Worm (Caenorhabditis elegans): ENCODE results near the gene T01B4.3.
A peak's percentile ranks its signal among the peaks of the same experiment; 100 is the strongest.

The T01B4.3 gene

ce11 chrX:16298173-16298572, 19.4 kb downstream of the T01B4.3 start:
- no peak for TF ChIP-seq unc-39 (tag; optimal IDR thresholded peaks at IDR 0.05)
- peak; percentile 72; the same call in 1 of the 2 replicates for TF ChIP-seq lin-1 (GFP tag; IDR thresholded peaks at IDR 0.05)
- TF ChIP-seq Y48G9A.11 (GFP tag; IDR thresholded peaks at IDR 0.05), result 0 out of 2 replicates have a peak, but pooled peaks have one; percentile 51
- TF ChIP-seq R02D3.7 (tag; optimal IDR thresholded peaks at IDR 0.05), result no peak
- peak; percentile 74; the same call in 1 of the 2 replicates for TF ChIP-seq mdt-29 (GFP tag; IDR thresholded peaks at IDR 0.05)
- TF ChIP-seq mep-1 (tag; optimal IDR thresholded peaks at IDR 0.05), result peak; percentile 76
- TF ChIP-seq spr-1 (tag; optimal IDR thresholded peaks at IDR 0.05), result peak; percentile 60
- TF ChIP-seq lir-3 (tag; optimal IDR thresholded peaks at IDR 0.05), result peak; percentile 69
- TF ChIP-seq zfp-2 (tag; optimal IDR thresholded peaks at IDR 0.05), result no peak
- no peak for TF ChIP-seq ces-1 (GFP tag; optimal IDR thresholded peaks at IDR 0.05)
- peak; percentile 86 for TF ChIP-seq pha-4 (GFP tag; IDR thresholded peaks at IDR 0.05)
- no peak for TF ChIP-seq pha-4 (tag; optimal IDR thresholded peaks at IDR 0.05)
- TF ChIP-seq duxl-1 (tag; optimal IDR thresholded peaks at IDR 0.05; ENCODE audit: poor library complexity), result peak; percentile 72
- TF ChIP-seq ceh-62 (tag; optimal IDR thresholded peaks at IDR 0.05), result no peak
- TF ChIP-seq hlh-11 (tag; optimal IDR thresholded peaks at IDR 0.05), result peak; percentile 57
- peak; percentile 54 for TF ChIP-seq nhr-102 (tag; optimal IDR thresholded peaks at IDR 0.05)
- TF ChIP-seq ceh-44 (GFP tag; IDR thresholded peaks at IDR 0.05), result no peak
- TF ChIP-seq hlh-30 (tag; optimal IDR thresholded peaks at IDR 0.05; ENCODE audit: insufficient read depth), result peak; percentile 82
- TF ChIP-seq dve-1 (tag; optimal IDR thresholded peaks at IDR 0.05; ENCODE audit: insufficient read depth), result peak; percentile 36
- TF ChIP-seq F37D6.2 (tag; optimal IDR thresholded peaks at IDR 0.05), result peak; percentile 53
- no peak for TF ChIP-seq spr-3 (GFP tag; optimal IDR thresholded peaks at IDR 0.05)
- TF ChIP-seq ctbp-1 (GFP tag; IDR thresholded peaks at IDR 0.05), result peak; percentile 83
- TF ChIP-seq T20F7.1 (GFP tag; optimal IDR thresholded peaks at IDR 0.05), result no peak
- TF ChIP-seq nhr-77 (tag; optimal IDR thresholded peaks at IDR 0.05), result no peak
- TF ChIP-seq dmd-8 (GFP tag; IDR thresholded peaks at IDR 0.05), result peak; percentile 83; the same call in 1 of the 2 replicates
- peak; percentile 75; the same call in 1 of the 2 replicates for TF ChIP-seq nhr-41 (GFP tag; IDR thresholded peaks at IDR 0.05)
- no peak for TF ChIP-seq ceh-82 (tag; optimal IDR thresholded peaks at IDR 0.05)
- TF ChIP-seq dpl-1 (GFP tag; optimal IDR thresholded peaks at IDR 0.05), result no peak
- TF ChIP-seq madf-9 (GFP tag; conservative IDR thresholded peaks at IDR 0.05), result peak; percentile 70
- TF ChIP-seq dmd-9 (GFP tag; IDR thresholded peaks at IDR 0.05), result 0 out of 2 replicates have a peak, but pooled peaks have one; percentile 32
- no peak for TF ChIP-seq skn-1 (tag; optimal IDR thresholded peaks at IDR 0.05)
- TF ChIP-seq php-3 (GFP tag; IDR thresholded peaks at IDR 0.05), result no peak
- peak in 1 of 2 experiments; percentile 55 for TF ChIP-seq lsy-2 (tag; optimal IDR thresholded peaks at IDR 0.05)
- no peak for TF ChIP-seq nhr-237 (tag; optimal IDR thresholded peaks at IDR 0.05)
- TF ChIP-seq Y75B8A.6 (GFP tag; IDR thresholded peaks at IDR 0.05), result 0 out of 2 replicates have a peak, but pooled peaks have one; percentile 39
- TF ChIP-seq vab-7 (GFP tag; IDR thresholded peaks at IDR 0.05), result peak; percentile 86
- TF ChIP-seq F44E2.7 (GFP tag; IDR thresholded peaks at IDR 0.05), result peak; percentile 77
- peak; percentile 22 for TF ChIP-seq F10B5.3 (tag; optimal IDR thresholded peaks at IDR 0.05)
- TF ChIP-seq snpc-4 (tag; optimal IDR thresholded peaks at IDR 0.05), result no peak
- TF ChIP-seq ama-1 (optimal IDR thresholded peaks at IDR 0.05), result no peak
- TF ChIP-seq lin-29 (GFP tag; IDR thresholded peaks at IDR 0.05), result peak; percentile 53; the same call in 1 of the 2 replicates
- TF ChIP-seq daf-16 (GFP tag; optimal IDR thresholded peaks at IDR 0.05), result peak; percentile 44 to 78
- peak; percentile 30 for TF ChIP-seq daf-16 (tag; optimal IDR thresholded peaks at IDR 0.05)
- no peak for TF ChIP-seq nhr-28 (tag; optimal IDR thresholded peaks at IDR 0.05)
- no peak for TF ChIP-seq ZK546.5 (tag; optimal IDR thresholded peaks at IDR 0.05)
- peak; percentile 39 for TF ChIP-seq Y5F2A.4 (GFP tag; optimal IDR thresholded peaks at IDR 0.05)
- peak in 1 of 2 experiments; percentile 42 for TF ChIP-seq mdl-1 (tag; optimal IDR thresholded peaks at IDR 0.05)
- peak; percentile 3 for TF ChIP-seq nhr-6 (tag; optimal IDR thresholded peaks at IDR 0.05)
- TF ChIP-seq fkh-10 (GFP tag; optimal IDR thresholded peaks at IDR 0.05), result peak; percentile 8
- no peak for TF ChIP-seq Y105C5A.15 (GFP tag; IDR thresholded peaks at IDR 0.05)
- peak; percentile 66; the same call in 1 of the 2 replicates for TF ChIP-seq arid-1 (GFP tag; conservative IDR thresholded peaks at IDR 0.05)
- peak; percentile 90 for TF ChIP-seq lim-7 (GFP tag; IDR thresholded peaks at IDR 0.05)
